Fruit fly (Drosophila melanogaster): ENCODE data around the gene skl.

skl gene

DNA sequence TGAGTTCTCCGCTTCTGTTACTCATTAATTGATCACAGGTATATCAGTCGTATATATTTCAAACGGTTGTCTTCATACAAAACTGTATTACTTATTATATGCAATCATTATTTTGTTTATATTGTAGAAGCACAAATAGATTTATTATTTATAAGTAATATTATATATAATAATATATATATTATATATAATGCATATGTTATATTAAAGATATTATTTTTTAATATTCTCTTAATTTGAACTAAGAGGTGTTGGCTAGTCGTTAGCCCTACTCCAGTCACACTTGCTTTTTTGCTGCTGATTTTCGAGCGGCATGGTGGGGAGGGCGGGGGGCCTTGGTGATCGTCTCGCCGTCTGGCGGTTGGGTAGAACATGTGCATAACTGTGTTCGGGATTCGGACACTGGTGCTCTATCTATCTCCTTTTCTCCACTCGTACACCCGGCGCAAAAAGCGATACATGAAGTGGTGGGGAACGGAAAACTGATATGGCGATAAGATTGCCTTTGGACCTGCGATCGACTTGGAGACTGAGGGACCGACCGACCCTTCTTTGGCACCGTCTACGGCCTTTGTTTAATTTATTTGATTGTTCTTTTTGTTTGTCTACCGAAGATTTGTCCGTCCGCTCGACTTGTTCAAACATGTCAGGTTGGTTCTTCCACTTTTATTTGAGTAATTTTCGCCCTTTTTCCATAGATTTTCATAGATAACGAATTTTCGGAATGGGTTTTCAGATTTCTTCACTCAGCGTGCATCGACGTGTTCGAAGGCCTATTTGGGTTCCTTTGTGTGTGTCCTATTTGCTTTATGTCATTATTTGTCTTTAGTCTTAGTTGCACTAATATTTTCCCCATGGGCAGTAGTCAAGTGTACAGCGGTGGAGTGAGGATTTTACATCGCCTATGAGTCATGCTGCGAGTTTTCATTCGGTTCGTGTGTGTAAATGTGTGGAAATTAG lies 36.8 kb downstream of the skl start (continued):
- peak; percentile 79 for TF ChIP-seq CG17568 (GFP tag; optimal IDR thresholded peaks at IDR 0.05)
- TF ChIP-seq Dek (tag; optimal IDR thresholded peaks at IDR 0.05) = no peak
- no peak for TF ChIP-seq Sin3A (optimal IDR thresholded peaks at IDR 0.05)
- TF ChIP-seq nau (GFP tag; optimal IDR thresholded peaks at IDR 0.05) = peak; percentile 57
- no peak for TF ChIP-seq CG17802 (tag; optimal IDR thresholded peaks at IDR 0.05)
- TF ChIP-seq dm (GFP tag; optimal IDR thresholded peaks at IDR 0.05) = peak; percentile 50
- no peak for TF ChIP-seq Opbp (GFP tag; IDR thresholded peaks at IDR 0.05; ENCODE audit: partially characterized antibody)
- peak; percentile 54 for TF ChIP-seq Nf-YB (GFP tag; optimal IDR thresholded peaks at IDR 0.05)
- no peak for TF ChIP-seq CG10366 (GFP tag; IDR thresholded peaks at IDR 0.05)
- no peak for TF ChIP-seq gfzf (GFP tag; optimal IDR thresholded peaks at IDR 0.05)
- no peak for TF ChIP-seq tna (GFP tag; IDR thresholded peaks at IDR 0.05; ENCODE audit: partially characterized antibody)
- no peak for TF ChIP-seq exex (tag; optimal IDR thresholded peaks at IDR 0.05)
- no peak for TF ChIP-seq br (optimal IDR thresholded peaks at IDR 0.05)
- peak; percentile 41; the same call in 1 of the 2 replicates for TF ChIP-seq CG32532 (GFP tag; IDR thresholded peaks at IDR 0.05)
- TF ChIP-seq CG13775 (GFP tag; optimal IDR thresholded peaks at IDR 0.05) = peak; percentile 35
- peak; percentile 91 for TF ChIP-seq CG15696 (tag; optimal IDR thresholded peaks at IDR 0.05)
- peak in 1 of 2 experiments; percentile 48 for TF ChIP-seq Pdp1 (GFP tag; optimal IDR thresholded peaks at IDR 0.05)
- peak; percentile 10 for TF ChIP-seq CG5245 (GFP tag; optimal IDR thresholded peaks at IDR 0.05)
- TF ChIP-seq CG2202 (tag; optimal IDR thresholded peaks at IDR 0.05) = peak; percentile 89
- TF ChIP-seq CG17361 (GFP tag; IDR thresholded peaks at IDR 0.05) = peak; percentile 69
- peak; percentile 22; the same call in 1 of the 2 replicates for TF ChIP-seq ranshi (GFP tag; IDR thresholded peaks at IDR 0.05)
- TF ChIP-seq twi (tag; optimal IDR thresholded peaks at IDR 0.05) = peak; percentile 56
- TF ChIP-seq repo (GFP tag; optimal IDR thresholded peaks at IDR 0.05) = peak; percentile 43
- TF ChIP-seq wek (GFP tag; optimal IDR thresholded peaks at IDR 0.05) = peak; percentile 62
- TF ChIP-seq Hand (GFP tag; optimal IDR thresholded peaks at IDR 0.05) = no peak
- no peak for TF ChIP-seq CG10565 (GFP tag; optimal IDR thresholded peaks at IDR 0.05)
- peak; percentile 97 for TF ChIP-seq grn (GFP tag; optimal IDR thresholded peaks at IDR 0.05)
- TF ChIP-seq vvl (GFP tag; IDR thresholded peaks at IDR 0.05) = peak; percentile 26; the same call in 1 of the 2 replicates
- peak; percentile 19; the same call in 1 of the 2 replicates for TF ChIP-seq peb (GFP tag; IDR thresholded peaks at IDR 0.05)
- peak; percentile 59 for TF ChIP-seq CG11504 (tag; optimal IDR thresholded peaks at IDR 0.05)
- peak; percentile 27 for TF ChIP-seq CG13624 (GFP tag; optimal IDR thresholded peaks at IDR 0.05)
- no peak for TF ChIP-seq mirr (GFP tag; optimal IDR thresholded peaks at IDR 0.05)
- TF ChIP-seq CG31388 (GFP tag; optimal IDR thresholded peaks at IDR 0.05) = no peak
- peak; percentile 68 for TF ChIP-seq CG7556 (GFP tag; optimal IDR thresholded peaks at IDR 0.05)
- peak; percentile 46 for TF ChIP-seq pnt (GFP tag; optimal IDR thresholded peaks at IDR 0.05)
- peak; percentile 40 for TF ChIP-seq CG9609 (GFP tag; optimal IDR thresholded peaks at IDR 0.05)
- no peak for TF ChIP-seq CG34422 (GFP tag; IDR thresholded peaks at IDR 0.05)
- TF ChIP-seq CG2712 (tag; optimal IDR thresholded peaks at IDR 0.05) = peak; percentile 84
- TF ChIP-seq Dip3 (GFP tag; optimal IDR thresholded peaks at IDR 0.05) = no peak
- TF ChIP-seq CG9797 (GFP tag; optimal IDR thresholded peaks at IDR 0.05) = no peak
- TF ChIP-seq hkb (optimal IDR thresholded peaks at IDR 0.05) = no peak
- 0 out of 2 replicates have a peak, but pooled peaks have one; percentile 18 for TF ChIP-seq hkb (GFP tag; IDR thresholded peaks at IDR 0.05)
- no peak for TF ChIP-seq sd (tag; optimal IDR thresholded peaks at IDR 0.05)
- TF ChIP-seq corto (GFP tag; optimal IDR thresholded peaks at IDR 0.05) = no peak
- peak in 1 of 2 experiments; percentile 96 for TF ChIP-seq tll (GFP tag; optimal IDR thresholded peaks at IDR 0.05)
- peak; percentile 6 for TF ChIP-seq Deaf1 (tag; optimal IDR thresholded peaks at IDR 0.05)
- TF ChIP-seq lov (optimal IDR thresholded peaks at IDR 0.05) = no peak
- TF ChIP-seq lov (GFP tag; IDR thresholded peaks at IDR 0.05) = no peak
- no peak for TF ChIP-seq h (optimal IDR thresholded peaks at IDR 0.05)

All from whole organism, embryonic.